Fruit fly (Drosophila melanogaster) whole organism, embryonic: ENCODE results near the gene CG2931.

Source experiments
- Bgb ChIP-seq: fragments of 200-800 bp; sonication (Bioruptor generic); IDR thresholded peaks from 2 replicates; pipeline ENCODE4 v1.3.6; 2022; ENCODE audit warnings: missing biosample characterization, missing genetic modification characterization; ENCODE audit not compliant: partially characterized antibody
- Bteb2 ChIP-seq: fragments of 200-800 bp; sonication (Bioruptor generic); optimal IDR thresholded peaks from 2 replicates; lab custom pipeline; 2016; ENCODE audit warnings: missing biosample characterization, missing genetic modification characterization
- CG10147 ChIP-seq: fragments of 200-800 bp; sonication (Bioruptor generic); optimal IDR thresholded peaks from 2 replicates; lab custom pipeline; 2019; ENCODE audit warnings: missing biosample characterization, mild to moderate bottlenecking, missing genetic modification characterization, moderate library complexity
- CG10321 ChIP-seq: fragments of 200-800 bp; sonication (Bioruptor generic); IDR thresholded peaks from 2 replicates; pipeline ENCODE4 v1.3.6; 2022; ENCODE audit warnings: missing biosample characterization, missing genetic modification characterization
- CG10462 ChIP-seq: fragments of 200-800 bp; sonication (Bioruptor generic); optimal IDR thresholded peaks from 2 replicates; lab custom pipeline; 2016; ENCODE audit warnings: missing biosample characterization, missing genetic modification characterization
- CG10959 ChIP-seq: fragments of 200-800 bp; sonication (Bioruptor generic); IDR thresholded peaks from 2 replicates; pipeline ENCODE4 v1.3.6; 2022; ENCODE audit warnings: missing biosample characterization, missing genetic modification characterization
- CG12236 ChIP-seq: fragments of 200-800 bp; sonication (Bioruptor generic); optimal IDR thresholded peaks from 2 replicates; lab custom pipeline; 2016; ENCODE audit warnings: missing biosample characterization, missing genetic modification characterization
- CG13775 ChIP-seq: fragments of 200-800 bp; sonication (Bioruptor generic); optimal IDR thresholded peaks from 3 replicates; lab custom pipeline; 2017; ENCODE audit warnings: missing biosample characterization, mild to moderate bottlenecking, missing genetic modification characterization
- CG17612 ChIP-seq: fragments of 200-800 bp; sonication (Bioruptor generic); IDR thresholded peaks from 2 replicates; pipeline ENCODE4 v1.3.6; 2022; ENCODE audit warnings: missing biosample characterization, missing genetic modification characterization
- CG32767 ChIP-seq: fragments of 200-800 bp; sonication (Bioruptor generic); IDR thresholded peaks from 2 replicates; pipeline ENCODE4 v1.3.6; 2022; ENCODE audit warnings: missing biosample characterization, missing genetic modification characterization
- CG3407 ChIP-seq: fragments of 200-800 bp; sonication (Bioruptor generic); optimal IDR thresholded peaks from 2 replicates; lab custom pipeline; 2018; ENCODE audit warnings: missing biosample characterization, mild to moderate bottlenecking, missing genetic modification characterization
- CG34224 ChIP-seq: fragments of 200-800 bp; sonication (Bioruptor generic); IDR thresholded peaks from 3 replicates; pipeline ENCODE4 v1.3.6; 2022; ENCODE audit warnings: missing biosample characterization, missing genetic modification characterization; ENCODE audit not compliant: partially characterized antibody
- CG34376 ChIP-seq: fragments of 200-800 bp; sonication (Bioruptor generic); optimal IDR thresholded peaks from 2 replicates; lab custom pipeline; 2018; ENCODE audit warnings: missing biosample characterization, mild to moderate bottlenecking, missing genetic modification characterization
- CG4424 ChIP-seq: fragments of 200-800 bp; sonication (Bioruptor generic); optimal IDR thresholded peaks from 3 replicates; lab custom pipeline; 2016; ENCODE audit warnings: missing biosample characterization, missing genetic modification characterization
- CG5953 ChIP-seq: fragments of 200-800 bp; sonication (Bioruptor generic); IDR thresholded peaks from 2 replicates; pipeline ENCODE4 v1.3.6; 2022; ENCODE audit warnings: missing biosample characterization, missing genetic modification characterization
- CG6765 ChIP-seq: fragments of 200-800 bp; sonication (Bioruptor generic); optimal IDR thresholded peaks from 3 replicates; lab custom pipeline; 2017; ENCODE audit warnings: missing biosample characterization, mild to moderate bottlenecking, missing genetic modification characterization
- CG6791 ChIP-seq: fragments of 200-800 bp; sonication (Bioruptor generic); IDR thresholded peaks from 3 replicates; pipeline ENCODE4 v1.3.6; 2022; ENCODE audit warnings: missing biosample characterization, missing genetic modification characterization; ENCODE audit not compliant: partially characterized antibody
- CG8281 ChIP-seq: fragments of 200-800 bp; sonication (Bioruptor generic); optimal IDR thresholded peaks from 2 replicates; lab custom pipeline; 2018; ENCODE audit warnings: missing biosample characterization, mild to moderate bottlenecking, missing genetic modification characterization, moderate library complexity
- Chrac-16 ChIP-seq: fragments of 200-800 bp; sonication (Bioruptor generic); optimal IDR thresholded peaks from 3 replicates; lab custom pipeline; 2016; ENCODE audit warnings: missing biosample characterization, missing genetic modification characterization
- D ChIP-seq, 2 experiments: fragments of 200-800 bp in 1 of 2; fragments of >200 bp in 1 of 2; sonication (Bioruptor generic) in 1 of 2; optimal IDR thresholded peaks; 2 replicates in 1 of 2; 3 replicates in 1 of 2; lab custom pipeline; 2017; ENCODE audit warnings: mild to moderate bottlenecking in 1 of 2, missing biosample characterization in 1 of 2, missing genetic modification characterization in 1 of 2, missing genetic modification reagents in 1 of 2
- D19A ChIP-seq: fragments of 200-800 bp; optimal IDR thresholded peaks from 3 replicates; lab custom pipeline; 2019; ENCODE audit warnings: missing biosample characterization, mild to moderate bottlenecking, missing genetic modification characterization, moderate library complexity
- HmgD ChIP-seq: fragments of 200-800 bp; sonication (Bioruptor generic); optimal IDR thresholded peaks from 3 replicates; lab custom pipeline; 2016; ENCODE audit warnings: missing biosample characterization, missing genetic modification characterization
- MESR4 ChIP-seq: fragments of 200-800 bp; sonication (Bioruptor generic); optimal IDR thresholded peaks from 2 replicates; lab custom pipeline; 2018; ENCODE audit warnings: missing biosample characterization, mild to moderate bottlenecking, missing genetic modification characterization, moderate library complexity
- NC2α ChIP-seq: fragments of 200-800 bp; sonication (Bioruptor generic); optimal IDR thresholded peaks from 2 replicates; lab custom pipeline; 2016; ENCODE audit warnings: missing biosample characterization, missing genetic modification characterization
- NC2β ChIP-seq: fragments of 200-800 bp; sonication (Bioruptor generic); optimal IDR thresholded peaks from 2 replicates; lab custom pipeline; 2016; ENCODE audit warnings: missing biosample characterization, missing genetic modification characterization
- Opbp ChIP-seq: fragments of 200-800 bp; sonication (Bioruptor generic); IDR thresholded peaks from 3 replicates; pipeline ENCODE4 v1.3.6; 2022; ENCODE audit warnings: missing biosample characterization, missing genetic modification characterization; ENCODE audit not compliant: partially characterized antibody
- Sox100B ChIP-seq: fragments of 200-800 bp; sonication (Bioruptor generic); optimal IDR thresholded peaks from 3 replicates; lab custom pipeline; 2018; ENCODE audit warnings: missing biosample characterization, mild to moderate bottlenecking, missing genetic modification characterization
- Sry-β ChIP-seq: fragments of 200-800 bp; sonication (Bioruptor generic); optimal IDR thresholded peaks from 2 replicates; lab custom pipeline; 2018; ENCODE audit warnings: missing biosample characterization, mild to moderate bottlenecking, missing genetic modification characterization, moderate library complexity
- Sry-δ ChIP-seq: fragments of 200-800 bp; sonication (Bioruptor generic); optimal IDR thresholded peaks from 2 replicates; lab custom pipeline; 2016; ENCODE audit warnings: missing biosample characterization, missing genetic modification characterization
- TFAM ChIP-seq: fragments of 200-800 bp; sonication (Bioruptor generic); optimal IDR thresholded peaks from 2 replicates; lab custom pipeline; 2017; ENCODE audit warnings: missing biosample characterization, missing genetic modification characterization, inconsistent platforms
- amos ChIP-seq: fragments of 200-800 bp; sonication (Bioruptor generic); IDR thresholded peaks from 2 replicates; pipeline ENCODE4 v1.3.6; 2022; ENCODE audit warnings: missing biosample characterization, missing genetic modification characterization; ENCODE audit not compliant: partially characterized antibody
- ap ChIP-seq: fragments of 200-800 bp; sonication (Bioruptor generic); IDR thresholded peaks from 2 replicates; pipeline ENCODE4 v1.3.6; 2022; ENCODE audit warnings: missing biosample characterization, missing genetic modification characterization
- az2 ChIP-seq: fragments of 200-800 bp; sonication (Bioruptor generic); optimal IDR thresholded peaks from 3 replicates; lab custom pipeline; 2016; ENCODE audit warnings: missing biosample characterization, missing genetic modification characterization
- btn ChIP-seq: fragments of 200-800 bp; sonication (Bioruptor generic); optimal IDR thresholded peaks from 2 replicates; lab custom pipeline; 2016; ENCODE audit warnings: missing biosample characterization, missing genetic modification characterization
- cg ChIP-seq: fragments of 200-800 bp; sonication (Bioruptor generic); optimal IDR thresholded peaks from 3 replicates; lab custom pipeline; 2019; ENCODE audit warnings: missing biosample characterization, mild to moderate bottlenecking, missing genetic modification characterization, moderate library complexity
- corto ChIP-seq: fragments of 200-800 bp; sonication (Bioruptor generic); optimal IDR thresholded peaks from 2 replicates; lab custom pipeline; 2016; ENCODE audit warnings: missing biosample characterization, mild to moderate bottlenecking, missing genetic modification characterization, moderate library complexity
- crp ChIP-seq, 2 experiments: fragments of 200-800 bp; sonication (Bioruptor generic); optimal IDR thresholded peaks; 2 replicates in 1 of 2; 3 replicates in 1 of 2; lab custom pipeline; 2017; ENCODE audit warnings: missing biosample characterization in 2 of 2, missing genetic modification characterization in 2 of 2, mild to moderate bottlenecking in 1 of 2, moderate library complexity in 1 of 2
- dmrt11E ChIP-seq: fragments of 200-800 bp; sonication (Bioruptor generic); optimal IDR thresholded peaks from 3 replicates; lab custom pipeline; 2018; ENCODE audit warnings: missing biosample characterization, mild to moderate bottlenecking, missing genetic modification characterization, moderate library complexity
- dpn ChIP-seq, 2 experiments: fragments of 200-800 bp; sonication (Bioruptor generic); optimal IDR thresholded peaks; 3 replicates each; lab custom pipeline; 2016; ENCODE audit warnings: missing biosample characterization in 2 of 2, missing genetic modification characterization in 2 of 2
- ems ChIP-seq: fragments of 200-800 bp; sonication (Bioruptor generic); optimal IDR thresholded peaks from 3 replicates; lab custom pipeline; 2016; ENCODE audit warnings: missing biosample characterization, missing genetic modification characterization
- eyg ChIP-seq: fragments of 200-800 bp; sonication (Bioruptor generic); optimal IDR thresholded peaks from 3 replicates; lab custom pipeline; 2016; ENCODE audit warnings: missing biosample characterization, missing genetic modification characterization
- gt ChIP-seq: fragments of 200-800 bp; sonication (Bioruptor generic); IDR thresholded peaks from 2 replicates; pipeline ENCODE4 v1.3.6; 2022; ENCODE audit warnings: missing biosample characterization, missing genetic modification characterization
- ham ChIP-seq: fragments of 200-800 bp; sonication (Bioruptor generic); IDR thresholded peaks from 2 replicates; pipeline ENCODE4 v1.3.6; 2022; ENCODE audit warnings: missing biosample characterization, missing genetic modification characterization
- lola ChIP-seq, 3 experiments: fragments of >200 bp in 2 of 3; fragments of 200-800 bp in 1 of 3; sonication (Bioruptor generic) in 1 of 3; optimal IDR thresholded peaks; 2 replicates each; lab custom pipeline; 2017 to 2019; ENCODE audit warnings: missing biosample characterization in 3 of 3, missing genetic modification characterization in 3 of 3, mild to moderate bottlenecking in 1 of 3, moderate library complexity in 1 of 3
- peb ChIP-seq: fragments of 200-800 bp; sonication (Bioruptor generic); IDR thresholded peaks from 2 replicates; pipeline ENCODE4 v1.3.6; 2022; ENCODE audit warnings: missing biosample characterization, missing genetic modification characterization
- repo ChIP-seq: fragments of 200-800 bp; sonication (Bioruptor generic); optimal IDR thresholded peaks from 2 replicates; lab custom pipeline; 2016; ENCODE audit warnings: missing biosample characterization, missing genetic modification characterization
- sd ChIP-seq: fragments of 200-800 bp; sonication (Bioruptor generic); optimal IDR thresholded peaks from 3 replicates; lab custom pipeline; 2018; ENCODE audit warnings: missing biosample characterization, mild to moderate bottlenecking, missing genetic modification characterization, moderate library complexity
- toy ChIP-seq: fragments of 200-800 bp; sonication (Bioruptor generic); IDR thresholded peaks from 2 replicates; pipeline ENCODE4 v1.3.6; 2022; ENCODE audit warnings: missing biosample characterization, missing genetic modification characterization
- unpg ChIP-seq: fragments of 200-800 bp; sonication (Bioruptor generic); optimal IDR thresholded peaks from 3 replicates; lab custom pipeline; 2018; ENCODE audit warnings: missing biosample characterization, mild to moderate bottlenecking, missing genetic modification characterization, moderate library complexity
- vvl ChIP-seq: fragments of 200-800 bp; sonication (Bioruptor generic); IDR thresholded peaks from 2 replicates; pipeline ENCODE4 v1.3.6; 2022; ENCODE audit warnings: missing biosample characterization, missing genetic modification characterization

CG2931 gene

DNA sequence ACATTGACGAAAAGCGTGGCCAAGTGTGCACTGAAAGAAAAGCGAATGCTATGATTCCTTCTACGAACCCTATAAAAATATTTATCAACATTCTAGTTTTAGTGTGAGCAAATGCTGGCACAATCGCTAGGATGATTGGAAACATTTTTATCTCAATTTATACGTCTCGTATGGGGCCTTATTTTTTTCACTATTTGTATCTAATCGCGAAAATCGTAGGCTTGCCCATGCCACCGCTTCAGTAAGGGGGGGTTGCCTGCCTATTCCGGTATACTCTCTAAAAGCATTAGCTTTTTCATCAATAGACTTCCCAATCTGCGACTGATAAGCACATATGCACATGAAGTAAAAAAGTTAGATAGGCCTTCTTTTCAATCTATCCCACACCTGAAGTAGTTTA, 2.8 kb downstream of the CG2931 start (continued):
- TF ChIP-seq CG13775 (GFP tag; lab: Kevin White, UChicago) (peak; percentile 71), Sry-δ (GFP tag; lab: Kevin White, UChicago) (peak; percentile 27), peb (GFP tag; lab: Robert Waterston, UW) (peak; percentile 79), ap (GFP tag; lab: Robert Waterston, UW) (peak; percentile 64), ham (no peak), gt (peak; percentile 56; the same call in 1 of the 2 replicates), Sry-β (GFP tag; lab: Kevin White, UChicago) (no peak), amos (GFP tag; lab: Robert Waterston, UW) (no peak), Sox100B (GFP tag; lab: Kevin White, UChicago) (peak; percentile 72), lola (GFP tag; optimal IDR thresholded peaks at IDR 0.05; lab: Kevin White, UChicago) (no peak), CG4424 (GFP tag; lab: Kevin White, UChicago) (peak; percentile 63), D19A (peak; percentile 60), unpg (GFP tag; lab: Kevin White, UChicago) (peak; percentile 82), eyg (GFP tag; lab: Kevin White, UChicago) (peak; percentile 77), CG10147 (peak; percentile 75), D (optimal IDR thresholded peaks at IDR 0.05; lab: Kevin White, UChicago) (no peak), D (GFP tag; optimal IDR thresholded peaks at IDR 0.05; lab: Kevin White, UChicago) (peak; percentile 72), CG8281 (tag; lab: Kevin White, UChicago) (peak; percentile 62), CG12236 (GFP tag; lab: Kevin White, UChicago) (no peak), CG10321 (GFP tag; lab: Robert Waterston, UW) (peak; percentile 41; the same call in 1 of the 2 replicates), CG3407 (GFP tag; lab: Kevin White, UChicago) (peak; percentile 68), dmrt11E (tag; lab: Kevin White, UChicago) (no peak), CG32767 (GFP tag; lab: Robert Waterston, UW) (peak; percentile 67; the same call in 1 of the 2 replicates), crp (GFP tag; optimal IDR thresholded peaks at IDR 0.05; lab: Kevin White, UChicago) (no peak), sd (peak; percentile 78), CG10959 (no peak), CG5953 (peak; percentile 86), vvl (GFP tag; lab: Robert Waterston, UW) (peak; percentile 95), NC2β (GFP tag; lab: Kevin White, UChicago) (peak; percentile 63), CG6791 (no peak), toy (GFP tag; lab: Robert Waterston, UW) (0 out of 2 replicates have a peak, but pooled peaks have one; percentile 49), cg (no peak), HmgD (no peak), CG6765 (peak; percentile 58), CG34224 (no peak), Chrac-16 (GFP tag; lab: Kevin White, UChicago) (peak; percentile 63), Opbp (no peak), Bteb2 (GFP tag; lab: Kevin White, UChicago) (peak; percentile 31), CG17612 (GFP tag; lab: Robert Waterston, UW) (peak; percentile 69), NC2α (GFP tag; lab: Kevin White, UChicago) (peak; percentile 34), CG34376 (GFP tag; lab: Kevin White, UChicago) (peak; percentile 96), az2 (peak; percentile 74), ems (GFP tag; lab: Kevin White, UChicago) (peak; percentile 83), btn (peak; percentile 43), repo (GFP tag; lab: Kevin White, UChicago) (no peak), corto (GFP tag; lab: Kevin White, UChicago) (no peak), TFAM (GFP tag; lab: Kevin White, UChicago) (no peak), CG10462 (GFP tag; lab: Kevin White, UChicago) (peak; percentile 35), dpn (GFP tag; optimal IDR thresholded peaks at IDR 0.05; lab: Kevin White, UChicago) (peak; percentile 57 to 74), Bgb (GFP tag; lab: Robert Waterston, UW) (no peak), MESR4 (peak; percentile 4)
